Worm (Caenorhabditis elegans) whole organism, L4 larva: ENCODE measurements around the gene srsx-25.

Experiments
- D1046.2 ChIP-seq: fragments of 200-800 bp; sonication (Bioruptor generic); IDR thresholded peaks from 2 replicates; pipeline ENCODE4 v1.3.6; 2022; ENCODE audit warnings: missing genetic modification characterization, missing compliant biosample characterization
- F49E8.2 ChIP-seq: sonication (generic microtip); optimal IDR thresholded peaks from 2 replicates; lab custom pipeline; 2016; ENCODE audit warnings: missing compliant biosample characterization, mild to moderate bottlenecking, missing genetic modification characterization, borderline replicate concordance
- R02D3.7 ChIP-seq: fragments of 150-350 bp; sonication (generic microtip); optimal IDR thresholded peaks from 3 replicates; lab custom pipeline; 2014; ENCODE audit warnings: missing biosample characterization, missing genetic modification characterization
- Y48G9A.11 ChIP-seq: fragments of 200-800 bp; sonication (Bioruptor generic); IDR thresholded peaks from 2 replicates; pipeline ENCODE4 v1.3.6; 2022; ENCODE audit warnings: missing genetic modification reagents, missing genetic modification characterization, missing compliant biosample characterization
- ZK337.2 ChIP-seq: fragments of 200-800 bp; sonication (Bioruptor generic); IDR thresholded peaks from 2 replicates; pipeline ENCODE4 v1.3.6; 2022; ENCODE audit warnings: missing genetic modification reagents, missing genetic modification characterization, missing compliant biosample characterization
- ZK546.5 ChIP-seq, 2 experiments: sonication (generic microtip); optimal IDR thresholded peaks; 2 replicates each; lab custom pipeline; 2017; ENCODE audit warnings: missing biosample characterization in 2 of 2, missing genetic modification characterization in 2 of 2
- aha-1 ChIP-seq: fragments of 150-350 bp; peaks from one replicate; lab custom pipeline; 2014; ENCODE audit warnings: missing biosample characterization, missing genetic modification characterization
- ama-1 ChIP-seq: fragments of 150-350 bp; optimal IDR thresholded peaks from 2 replicates; lab custom pipeline; 2014; ENCODE audit warnings: inconsistent platforms, mixed read lengths
- arid-1 ChIP-seq: fragments of 200-800 bp; sonication (Bioruptor generic); conservative IDR thresholded peaks from 2 replicates; pipeline ENCODE4 v1.3.6; 2022; ENCODE audit warnings: missing genetic modification reagents, missing genetic modification characterization, missing compliant biosample characterization
- ceh-82 ChIP-seq: sonication (generic microtip); optimal IDR thresholded peaks from 2 replicates; lab custom pipeline; 2017; ENCODE audit warnings: missing biosample characterization, missing genetic modification characterization
- ces-1 ChIP-seq: fragments of 150-350 bp; sonication (generic microtip); optimal IDR thresholded peaks from 4 replicates; lab custom pipeline; 2014; ENCODE audit warnings: missing biosample characterization, missing genetic modification reagents, missing genetic modification characterization
- ctbp-1 ChIP-seq: fragments of 200-800 bp; sonication (Bioruptor generic); IDR thresholded peaks from 2 replicates; pipeline ENCODE4 v1.3.6; 2022; ENCODE audit warnings: missing genetic modification reagents, missing genetic modification characterization, missing compliant biosample characterization
- daf-8 ChIP-seq: fragments of 200-800 bp; sonication (Bioruptor generic); IDR thresholded peaks from 2 replicates; pipeline ENCODE4 v1.3.6; 2022; ENCODE audit warnings: missing genetic modification characterization, missing compliant biosample characterization
- dmd-8 ChIP-seq: fragments of 200-800 bp; sonication (Bioruptor generic); IDR thresholded peaks from 2 replicates; pipeline ENCODE4 v1.3.6; 2022; ENCODE audit warnings: missing genetic modification characterization, missing compliant biosample characterization
- duxl-1 ChIP-seq: sonication (generic microtip); optimal IDR thresholded peaks from 2 replicates; lab custom pipeline; 2016; ENCODE audit warnings: mild to moderate bottlenecking, missing genetic modification characterization, moderate library complexity, missing compliant biosample characterization; ENCODE audit not compliant: poor library complexity
- egl-27 ChIP-seq: sonication (generic microtip); optimal IDR thresholded peaks from 3 replicates; lab custom pipeline; 2017; ENCODE audit warnings: missing biosample characterization, missing genetic modification reagents, missing genetic modification characterization
- egl-43 ChIP-seq: fragments of 200-800 bp; sonication (Bioruptor generic); IDR thresholded peaks from 2 replicates; pipeline ENCODE4 v1.3.6; 2022; ENCODE audit warnings: missing genetic modification reagents, missing genetic modification characterization, missing compliant biosample characterization
- fos-1 ChIP-seq: fragments of 150-350 bp; optimal IDR thresholded peaks from 2 replicates; lab custom pipeline; 2014; ENCODE audit warnings: missing biosample characterization, missing genetic modification characterization
- hlh-11 ChIP-seq: fragments of 200-800 bp; sonication (Bioruptor generic); optimal IDR thresholded peaks from 2 replicates; lab custom pipeline; 2018; ENCODE audit warnings: mild to moderate bottlenecking, missing genetic modification characterization, missing compliant biosample characterization
- jun-1 ChIP-seq: fragments of 150-350 bp; optimal IDR thresholded peaks from 2 replicates; lab custom pipeline; 2014; ENCODE audit warnings: missing biosample characterization, missing genetic modification reagents, missing genetic modification characterization
- lim-7 ChIP-seq: fragments of 200-800 bp; sonication (Bioruptor generic); IDR thresholded peaks from 2 replicates; pipeline ENCODE4 v1.3.6; 2022; ENCODE audit warnings: missing genetic modification characterization, missing compliant biosample characterization
- lin-13 ChIP-seq: fragments of 150-350 bp; optimal IDR thresholded peaks from 2 replicates; lab custom pipeline; 2014; ENCODE audit warnings: missing biosample characterization, missing genetic modification reagents, missing genetic modification characterization
- lir-3 ChIP-seq: sonication (generic microtip); optimal IDR thresholded peaks from 2 replicates; lab custom pipeline; 2016; ENCODE audit warnings: mild to moderate bottlenecking, missing genetic modification characterization, missing compliant biosample characterization
- madf-9 ChIP-seq: fragments of 200-800 bp; sonication (Bioruptor generic); conservative IDR thresholded peaks from 2 replicates; pipeline ENCODE4 v1.3.6; 2022; ENCODE audit warnings: missing genetic modification reagents, missing genetic modification characterization, missing compliant biosample characterization
- mdt-29 ChIP-seq: fragments of 200-800 bp; sonication (Bioruptor generic); IDR thresholded peaks from 2 replicates; pipeline ENCODE4 v1.3.6; 2022; ENCODE audit warnings: missing genetic modification reagents, missing genetic modification characterization, missing compliant biosample characterization
- mep-1 ChIP-seq: fragments of 150-350 bp; sonication (generic microtip); optimal IDR thresholded peaks from 3 replicates; lab custom pipeline; 2014; ENCODE audit warnings: missing biosample characterization, missing genetic modification characterization
- mes-2 ChIP-seq: sonication (generic microtip); optimal IDR thresholded peaks from 2 replicates; lab custom pipeline; 2016; ENCODE audit warnings: missing genotype, mild to moderate bottlenecking, missing genetic modification characterization, missing compliant biosample characterization; ENCODE audit not compliant: poor library complexity, severe bottlenecking
- mxl-2 ChIP-seq: fragments of 200-800 bp; sonication (Bioruptor generic); conservative IDR thresholded peaks from 2 replicates; pipeline ENCODE4 v1.3.6; 2022; ENCODE audit warnings: missing genetic modification reagents, missing genetic modification characterization, missing compliant biosample characterization
- nhr-102 ChIP-seq: sonication (generic microtip); optimal IDR thresholded peaks from 2 replicates; lab custom pipeline; 2016; ENCODE audit warnings: mild to moderate bottlenecking, missing genetic modification characterization, moderate library complexity, missing compliant biosample characterization
- nhr-25 ChIP-seq: sonication (generic microtip); optimal IDR thresholded peaks from 2 replicates; lab custom pipeline; 2017; ENCODE audit warnings: missing genetic modification characterization, mild to moderate bottlenecking, missing compliant biosample characterization, antibody characterized with exemption, moderate library complexity, borderline replicate concordance; ENCODE audit not compliant: insufficient read depth
- nhr-42 ChIP-seq: fragments of 200-800 bp; sonication (Bioruptor generic); IDR thresholded peaks from 2 replicates; pipeline ENCODE4 v1.3.6; 2022; ENCODE audit warnings: missing genetic modification characterization, missing compliant biosample characterization
- nhr-6 ChIP-seq: fragments of 150-350 bp; optimal IDR thresholded peaks from 2 replicates; lab custom pipeline; 2014; ENCODE audit warnings: missing biosample characterization, missing genetic modification characterization
- saeg-2 ChIP-seq: fragments of 200-800 bp; sonication (Bioruptor generic); IDR thresholded peaks from 2 replicates; pipeline ENCODE4 v1.3.6; 2022; ENCODE audit warnings: missing genetic modification reagents, missing genetic modification characterization, missing compliant biosample characterization
- sdz-12 ChIP-seq: fragments of 200-800 bp; sonication (Bioruptor generic); optimal IDR thresholded peaks from 2 replicates; lab custom pipeline; 2018; ENCODE audit warnings: mild to moderate bottlenecking, missing genetic modification characterization, missing compliant biosample characterization
- set-16 ChIP-seq: fragments of 200-800 bp; sonication (Bioruptor generic); IDR thresholded peaks from 2 replicates; pipeline ENCODE4 v1.3.6; 2022; ENCODE audit warnings: missing genetic modification reagents, missing genetic modification characterization, missing compliant biosample characterization
- skn-1 ChIP-seq: fragments of 150-350 bp; optimal IDR thresholded peaks from 2 replicates; lab custom pipeline; 2014; ENCODE audit warnings: missing biosample characterization, missing genetic modification characterization
- snpc-1.2 ChIP-seq: fragments of 200-800 bp; sonication (Bioruptor generic); IDR thresholded peaks from 2 replicates; pipeline ENCODE4 v1.3.6; 2022; ENCODE audit warnings: missing genetic modification reagents, missing genetic modification characterization, missing compliant biosample characterization
- zag-1 ChIP-seq: fragments of 150-350 bp; optimal IDR thresholded peaks from 2 replicates; lab custom pipeline; 2014; ENCODE audit warnings: missing biosample characterization, missing genetic modification characterization
- zip-11 ChIP-seq: fragments of 200-800 bp; sonication (Bioruptor generic); IDR thresholded peaks from 2 replicates; pipeline ENCODE4 v1.3.6; 2022; ENCODE audit warnings: missing genetic modification characterization, missing compliant biosample characterization
- ztf-11 ChIP-seq: fragments of 150-350 bp; optimal IDR thresholded peaks from 2 replicates; lab custom pipeline; 2014; ENCODE audit warnings: missing biosample characterization, missing genetic modification characterization

Gene srsx-25

ce11 chrIV:13356005-13356404 is 9.0 kb upstream of the srsx-25 start:
- TF ChIP-seq duxl-1 (tag; lab: Kevin White, UChicago) (no peak), lir-3 (tag; lab: Kevin White, UChicago) (no peak), lin-13 (GFP tag; lab: Kevin White, UChicago) (no peak), ama-1 (lab: Kevin White, UChicago) (no peak), ztf-11 (tag; lab: Kevin White, UChicago) (no peak), daf-8 (GFP tag; lab: Robert Waterston, UW) (no peak), nhr-42 (GFP tag; lab: Robert Waterston, UW) (no peak), nhr-6 (tag; lab: Kevin White, UChicago) (no peak), Y48G9A.11 (GFP tag; lab: Robert Waterston, UW) (no peak), lim-7 (no peak), ZK337.2 (no peak), ceh-82 (tag; lab: Kevin White, UChicago) (no peak), zag-1 (tag; lab: Kevin White, UChicago) (no peak), hlh-11 (tag; lab: Kevin White, UChicago) (no peak), sdz-12 (GFP tag; lab: Kevin White, UChicago) (no peak), egl-43 (no peak), egl-27 (tag; lab: Kevin White, UChicago) (no peak)

ce11 chrIV:13358488-13358887 is 6.5 kb upstream of the srsx-25 start, which contains the start of gene W02A2.8:
Gene W02A2.8, minus strand, starts transcription at chrIV:13358588.
- no peak for TF ChIP-seq ces-1 (GFP tag; lab: Kevin White, UChicago)
- TF ChIP-seq ZK337.2: 0 out of 2 replicates have a peak, but pooled peaks have one; percentile 11

- TF ChIP-seq fos-1: no peak
Measured at ce11 chrIV:13360144-13360543, 4.8 kb upstream of the srsx-25 start, which contains the start of gene Y62E10A.3. Gene Y62E10A.3, minus strand, starts transcription at chrIV:13360244.

ce11 chrIV:13369120-13369842 is 4.3 kb downstream of the srsx-25 start, which contains the start of gene agt-1:
Gene agt-1, minus strand, starts transcription at chrIV:13369412.
- TF ChIP-seq mes-2 (tag; lab: Kevin White, UChicago): no peak
- no peak for TF ChIP-seq ama-1 (lab: Kevin White, UChicago)
- TF ChIP-seq F49E8.2 (tag; lab: Kevin White, UChicago): peak; percentile 38
- TF ChIP-seq egl-27 (tag; lab: Kevin White, UChicago): no peak
- no peak for TF ChIP-seq madf-9 (GFP tag; lab: Robert Waterston, UW)
- TF ChIP-seq skn-1 (tag; lab: Kevin White, UChicago): no peak
- TF ChIP-seq set-16 (GFP tag; lab: Robert Waterston, UW): peak; percentile 95
- TF ChIP-seq snpc-1.2 (GFP tag; lab: Robert Waterston, UW): peak; percentile 60
- TF ChIP-seq D1046.2 (GFP tag; lab: Robert Waterston, UW): no peak
- peak; percentile 28 for TF ChIP-seq aha-1 (tag; lab: Kevin White, UChicago)
- 0 out of 2 replicates have a peak, but pooled peaks have one; percentile 44 for TF ChIP-seq mdt-29 (GFP tag; lab: Robert Waterston, UW)
- TF ChIP-seq ZK337.2: no peak
- no peak for TF ChIP-seq saeg-2 (GFP tag; lab: Robert Waterston, UW)
- no peak for TF ChIP-seq zip-11 (GFP tag; lab: Robert Waterston, UW)
- TF ChIP-seq nhr-102 (tag; lab: Kevin White, UChicago): peak; percentile 4
- TF ChIP-seq ctbp-1 (GFP tag; lab: Robert Waterston, UW): 0 out of 2 replicates have a peak, but pooled peaks have one; percentile 47
- peak; percentile 50; the same call in 1 of the 2 replicates for TF ChIP-seq arid-1
- TF ChIP-seq dmd-8 (GFP tag; lab: Robert Waterston, UW): 0 out of 2 replicates have a peak, but pooled peaks have one; percentile 19
- TF ChIP-seq ZK546.5 (tag; optimal IDR thresholded peaks at IDR 0.05; lab: Kevin White, UChicago): no peak
- no peak for TF ChIP-seq hlh-11 (tag; lab: Kevin White, UChicago)
- TF ChIP-seq nhr-6 (tag; lab: Kevin White, UChicago): no peak
- TF ChIP-seq Y48G9A.11 (GFP tag; lab: Robert Waterston, UW): 0 out of 2 replicates have a peak, but pooled peaks have one; percentile 17
- TF ChIP-seq jun-1 (tag; lab: Kevin White, UChicago): no peak
- TF ChIP-seq mep-1 (tag; lab: Kevin White, UChicago): no peak
- TF ChIP-seq nhr-25 (tag; lab: Kevin White, UChicago): no peak
- no peak for TF ChIP-seq mxl-2
- TF ChIP-seq R02D3.7 (tag; lab: Kevin White, UChicago): no peak
